Worm (Caenorhabditis elegans) whole organism, L1 larva: ENCODE results near the gene cyp-13A4.

Experiments
- C04F5.9 ChIP-seq: sonication (generic microtip); optimal IDR thresholded peaks from 2 replicates; lab custom pipeline; 2016; ENCODE audit warnings: missing genetic modification characterization, missing compliant biosample characterization
- C34B4.2 ChIP-seq: sonication (generic microtip); optimal IDR thresholded peaks from 2 replicates; lab custom pipeline; 2017; ENCODE audit warnings: mild to moderate bottlenecking, missing genetic modification characterization, missing compliant biosample characterization
- F16B12.6 ChIP-seq: fragments of 150-350 bp; optimal IDR thresholded peaks from 2 replicates; lab custom pipeline; 2014; ENCODE audit warnings: missing biosample characterization, missing genetic modification characterization
- Y116A8C.19 ChIP-seq: sonication (generic microtip); optimal IDR thresholded peaks from 2 replicates; lab custom pipeline; 2016; ENCODE audit warnings: missing compliant biosample characterization, missing genetic modification characterization, borderline replicate concordance
- aha-1 ChIP-seq: fragments of 150-350 bp; optimal IDR thresholded peaks from 2 replicates; lab custom pipeline; 2014; ENCODE audit warnings: missing biosample characterization, missing genetic modification characterization
- aly-2 ChIP-seq: fragments of 150-350 bp; optimal IDR thresholded peaks from 2 replicates; lab custom pipeline; 2014; ENCODE audit warnings: missing biosample characterization, missing genetic modification characterization
- ama-1 ChIP-seq: fragments of 150-350 bp; optimal IDR thresholded peaks from 2 replicates; lab custom pipeline; 2014
- blmp-1 ChIP-seq: fragments of 150-350 bp; optimal IDR thresholded peaks from 2 replicates; lab custom pipeline; 2014; ENCODE audit warnings: missing biosample characterization, missing genetic modification characterization
- ceh-82 ChIP-seq, 3 experiments: fragments of 150-350 bp in 1 of 3; sonication (generic microtip) in 2 of 3; optimal IDR thresholded peaks; 2 replicates each; lab custom pipeline; 2014 to 2017; ENCODE audit warnings: missing biosample characterization in 3 of 3, missing genetic modification characterization in 3 of 3
- ceh-90 ChIP-seq: sonication (generic microtip); optimal IDR thresholded peaks from 2 replicates; lab custom pipeline; 2016; ENCODE audit warnings: missing genetic modification characterization, missing compliant biosample characterization
- dsc-1 ChIP-seq: sonication (generic microtip); optimal IDR thresholded peaks from 2 replicates; lab custom pipeline; 2016; ENCODE audit warnings: mild to moderate bottlenecking, missing genetic modification characterization, missing compliant biosample characterization
- efl-3 ChIP-seq: fragments of 200-800 bp; sonication (Bioruptor generic); optimal IDR thresholded peaks from 2 replicates; lab custom pipeline; 2018; ENCODE audit warnings: mild to moderate bottlenecking, missing genetic modification characterization, missing compliant biosample characterization
- egl-13 ChIP-seq: sonication (generic microtip); optimal IDR thresholded peaks from 2 replicates; lab custom pipeline; 2016; ENCODE audit warnings: missing genotype, missing genetic modification reagents, missing genetic modification characterization, missing compliant biosample characterization
- egl-27 ChIP-seq, 2 experiments: fragments of 150-350 bp in 1 of 2; sonication (generic microtip); optimal IDR thresholded peaks; 3 replicates each; lab custom pipeline; 2017 to 2018; ENCODE audit warnings: missing biosample characterization in 2 of 2, missing genetic modification characterization in 2 of 2, missing genetic modification reagents in 2 of 2
- elt-3 ChIP-seq, 6 experiments: fragments of 150-350 bp in 1 of 6; sonication (generic microtip); optimal IDR thresholded peaks; 2 replicates each; lab custom pipeline; 2017 to 2018; ENCODE audit warnings: missing biosample characterization in 6 of 6, missing genetic modification characterization in 6 of 6, inconsistent platforms in 1 of 6
- ets-5 ChIP-seq: fragments of 200-800 bp; sonication (Bioruptor generic); IDR thresholded peaks from 2 replicates; pipeline ENCODE4 v1.3.6; 2022; ENCODE audit warnings: missing genetic modification characterization, missing compliant biosample characterization
- fkh-10 ChIP-seq: sonication (generic microtip); optimal IDR thresholded peaks from 2 replicates; lab custom pipeline; 2017; ENCODE audit warnings: missing biosample characterization, missing genetic modification reagents, missing genetic modification characterization
- hlh-4 ChIP-seq: sonication (generic microtip); optimal IDR thresholded peaks from 2 replicates; lab custom pipeline; 2016; ENCODE audit warnings: mild to moderate bottlenecking, missing genetic modification characterization, missing compliant biosample characterization
- irx-1 ChIP-seq: sonication (generic microtip); optimal IDR thresholded peaks from 2 replicates; lab custom pipeline; 2016; ENCODE audit warnings: missing genetic modification characterization, missing compliant biosample characterization
- isw-1 ChIP-seq: fragments of 200-800 bp; sonication (Bioruptor generic); IDR thresholded peaks from 2 replicates; pipeline ENCODE4 v1.3.6; 2022; ENCODE audit warnings: missing genetic modification characterization, missing compliant biosample characterization
- lin-13 ChIP-seq: fragments of 150-350 bp; optimal IDR thresholded peaks from 2 replicates; lab custom pipeline; 2014; ENCODE audit warnings: missing biosample characterization, missing genetic modification reagents, missing genetic modification characterization
- mab-9 ChIP-seq: fragments of 200-800 bp; sonication (Bioruptor generic); IDR thresholded peaks from 2 replicates; pipeline ENCODE4 v1.3.6; 2022; ENCODE audit warnings: missing genetic modification reagents, missing genetic modification characterization, missing compliant biosample characterization
- mdl-1 ChIP-seq, 2 experiments: fragments of 150-350 bp; optimal IDR thresholded peaks; 2 replicates each; lab custom pipeline; 2014 to 2017; ENCODE audit warnings: missing biosample characterization in 2 of 2, missing genetic modification characterization in 2 of 2, inconsistent platforms in 1 of 2
- mef-2 ChIP-seq: fragments of 150-350 bp; optimal IDR thresholded peaks from 2 replicates; lab custom pipeline; 2014; ENCODE audit warnings: missing biosample characterization, missing genetic modification characterization
- mep-1 ChIP-seq: fragments of 150-350 bp; optimal IDR thresholded peaks from 2 replicates; lab custom pipeline; 2014; ENCODE audit warnings: missing biosample characterization, missing genetic modification characterization
- nhr-19 ChIP-seq: fragments of 200-800 bp; sonication (Bioruptor generic); conservative IDR thresholded peaks from 2 replicates; pipeline ENCODE4 v1.3.6; 2022; ENCODE audit warnings: missing genetic modification characterization, missing compliant biosample characterization
- nhr-20 ChIP-seq: sonication (generic microtip); optimal IDR thresholded peaks from 2 replicates; lab custom pipeline; 2016; ENCODE audit warnings: mild to moderate bottlenecking, missing genetic modification characterization, missing compliant biosample characterization
- nhr-47 ChIP-seq: sonication (generic microtip); optimal IDR thresholded peaks from 2 replicates; lab custom pipeline; 2016; ENCODE audit warnings: mild to moderate bottlenecking, missing genetic modification characterization, moderate library complexity, missing compliant biosample characterization
- nhr-71 ChIP-seq: sonication (generic microtip); optimal IDR thresholded peaks from 2 replicates; lab custom pipeline; 2016; ENCODE audit warnings: mild to moderate bottlenecking, missing genetic modification characterization, moderate library complexity, missing compliant biosample characterization
- nhr-84 ChIP-seq: sonication (generic microtip); optimal IDR thresholded peaks from 2 replicates; lab custom pipeline; 2017; ENCODE audit warnings: missing biosample characterization, missing genetic modification characterization
- nhr-85 ChIP-seq: sonication (generic microtip); peaks from one replicate; lab custom pipeline; 2016; ENCODE audit warnings: missing genetic modification characterization, inconsistent platforms, missing compliant biosample characterization
- nhr-90 ChIP-seq: sonication (generic microtip); optimal IDR thresholded peaks from 2 replicates; lab custom pipeline; 2016; ENCODE audit warnings: mild to moderate bottlenecking, missing genetic modification characterization, missing compliant biosample characterization; ENCODE audit not compliant: poor library complexity
- pag-3 ChIP-seq: sonication (generic microtip); optimal IDR thresholded peaks from 2 replicates; lab custom pipeline; 2017; ENCODE audit warnings: missing genetic modification characterization, mild to moderate bottlenecking, missing compliant biosample characterization, antibody characterized with exemption, borderline replicate concordance; ENCODE audit not compliant: insufficient read depth
- pqm-1 ChIP-seq: sonication (generic microtip); optimal IDR thresholded peaks from 3 replicates; lab custom pipeline; 2017; ENCODE audit warnings: missing biosample characterization, missing genetic modification characterization
- snpc-4 ChIP-seq: fragments of 150-350 bp; optimal IDR thresholded peaks from 2 replicates; lab custom pipeline; 2014; ENCODE audit warnings: missing biosample characterization, missing genetic modification characterization
- sox-4 ChIP-seq: sonication (generic microtip); optimal IDR thresholded peaks from 2 replicates; lab custom pipeline; 2016; ENCODE audit warnings: missing genetic modification characterization, missing compliant biosample characterization
- sptf-1 ChIP-seq: fragments of 150-350 bp; optimal IDR thresholded peaks from 2 replicates; lab custom pipeline; 2014; ENCODE audit warnings: missing biosample characterization, missing genetic modification characterization
- sup-37 ChIP-seq: fragments of 200-800 bp; sonication (Bioruptor generic); optimal IDR thresholded peaks from 2 replicates; lab custom pipeline; 2018; ENCODE audit warnings: mild to moderate bottlenecking, missing genetic modification characterization, missing compliant biosample characterization
- tbx-2 ChIP-seq: sonication (generic microtip); optimal IDR thresholded peaks from 2 replicates; lab custom pipeline; 2016; ENCODE audit warnings: missing genetic modification characterization, missing compliant biosample characterization
- tlp-1 ChIP-seq: fragments of 150-350 bp; optimal IDR thresholded peaks from 2 replicates; lab custom pipeline; 2014; ENCODE audit warnings: missing biosample characterization, missing genetic modification characterization
- unc-62 ChIP-seq: fragments of 150-350 bp; optimal IDR thresholded peaks from 2 replicates; lab custom pipeline; 2014; ENCODE audit warnings: missing biosample characterization, missing genetic modification reagents, missing genetic modification characterization
- unc-86 ChIP-seq: sonication (generic microtip); optimal IDR thresholded peaks from 2 replicates; lab custom pipeline; 2016; ENCODE audit warnings: missing genetic modification characterization, missing compliant biosample characterization
- unc-98 ChIP-seq: fragments of 200-800 bp; sonication (Bioruptor generic); IDR thresholded peaks from 2 replicates; pipeline ENCODE4 v1.3.6; 2022; ENCODE audit warnings: missing genetic modification characterization, missing compliant biosample characterization
- zag-1 ChIP-seq: fragments of 150-350 bp; optimal IDR thresholded peaks from 2 replicates; lab custom pipeline; 2014; ENCODE audit warnings: missing biosample characterization, missing genetic modification characterization
- ztf-11 ChIP-seq, 2 experiments: sonication (generic microtip); optimal IDR thresholded peaks; 2 replicates each; lab custom pipeline; 2016 to 2017; ENCODE audit warnings: missing genetic modification characterization in 2 of 2, missing biosample characterization in 1 of 2, missing compliant biosample characterization in 1 of 2

The cyp-13A4 gene

ce11 chrII:9769797-9770520, 27.6 kb downstream of the cyp-13A4 start, which contains the start of gene aqp-10 (continued):
- TF ChIP-seq egl-27 (tag; optimal IDR thresholded peaks at IDR 0.05; lab: Kevin White, UChicago) (no peak), F16B12.6 (tag; lab: Kevin White, UChicago) (peak; percentile 87), mdl-1 (tag; optimal IDR thresholded peaks at IDR 0.05; lab: Kevin White, UChicago) (no peak), C04F5.9 (tag; lab: Kevin White, UChicago) (no peak), egl-13 (tag; lab: Kevin White, UChicago) (no peak), sox-4 (no peak), unc-98 (GFP tag; lab: Robert Waterston, UW) (no peak), Y116A8C.19 (tag; lab: Kevin White, UChicago) (no peak), zag-1 (no peak), ama-1 (lab: Kevin White, UChicago) (no peak), aly-2 (tag; lab: Kevin White, UChicago) (no peak), nhr-84 (tag; lab: Kevin White, UChicago) (no peak), nhr-47 (peak; percentile 49), fkh-10 (GFP tag; lab: Kevin White, UChicago) (no peak), blmp-1 (tag; lab: Kevin White, UChicago) (peak; percentile 57), unc-86 (tag; lab: Kevin White, UChicago) (no peak), mep-1 (tag; lab: Kevin White, UChicago) (peak; percentile 78), efl-3 (GFP tag; lab: Kevin White, UChicago) (no peak), lin-13 (no peak), ets-5 (GFP tag; lab: Robert Waterston, UW) (no peak), irx-1 (tag; lab: Kevin White, UChicago) (peak; percentile 1), pqm-1 (no peak), ceh-90 (tag; lab: Kevin White, UChicago) (no peak), nhr-20 (tag; lab: Kevin White, UChicago) (peak; percentile 73), ztf-11 (tag; optimal IDR thresholded peaks at IDR 0.05; lab: Kevin White, UChicago) (no peak), C34B4.2 (no peak), unc-62 (no peak), aha-1 (tag; lab: Kevin White, UChicago) (no peak), sptf-1 (no peak), nhr-90 (peak; percentile 64), isw-1 (GFP tag; lab: Robert Waterston, UW) (no peak), pag-3 (tag; lab: Kevin White, UChicago) (no peak), ceh-82 (tag; optimal IDR thresholded peaks at IDR 0.05; lab: Kevin White, UChicago) (no peak), mef-2 (tag; lab: Kevin White, UChicago) (no peak), mab-9 (GFP tag; lab: Robert Waterston, UW) (0 out of 2 replicates have a peak, but pooled peaks have one; percentile 39), nhr-71 (tag; lab: Kevin White, UChicago) (peak; percentile 68), snpc-4 (no peak), nhr-19 (GFP tag; lab: Robert Waterston, UW) (peak; percentile 47), hlh-4 (tag; lab: Kevin White, UChicago) (no peak), dsc-1 (tag; lab: Kevin White, UChicago) (peak; percentile 15), tbx-2 (peak; percentile 70), elt-3 (tag; optimal IDR thresholded peaks at IDR 0.05; lab: Kevin White, UChicago) (peak in 2 of 6 experiments; percentile 3 to 27), nhr-85 (peak; percentile 82), sup-37 (GFP tag; lab: Kevin White, UChicago) (no peak), tlp-1 (tag; lab: Kevin White, UChicago) (no peak)
